Fruit fly (Drosophila melanogaster): ENCODE measurements around the gene Ctr1A.

Ctr1A gene

DNA sequence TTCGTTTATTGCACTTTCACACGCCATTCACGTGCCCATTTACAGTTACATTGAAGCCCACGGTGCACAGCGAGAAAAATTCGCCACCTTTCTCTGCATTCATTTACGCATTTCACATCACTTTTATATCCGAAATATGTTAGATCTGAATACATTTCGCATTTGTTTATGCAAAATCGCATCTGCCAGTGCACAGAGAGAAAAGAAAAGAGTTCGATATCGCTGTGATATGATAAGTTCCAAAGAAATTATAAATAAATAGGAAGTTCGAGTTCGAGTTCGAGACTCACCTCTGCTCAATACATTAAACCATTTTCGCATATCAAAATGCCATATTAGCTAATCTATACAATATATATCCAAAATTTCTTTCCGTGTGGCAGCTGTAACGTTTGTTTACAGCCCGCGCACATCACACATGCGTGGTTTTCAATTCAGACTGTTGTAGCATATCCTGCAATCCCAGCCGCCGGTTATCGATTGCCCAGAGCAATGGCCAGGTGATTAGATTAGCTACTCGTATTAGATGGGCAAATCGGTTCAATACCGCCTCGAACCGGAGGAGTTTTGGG, 5.3 kb upstream of the Ctr1A start:
- peak; percentile 85 for TF ChIP-seq dmrt93B (GFP tag; optimal IDR thresholded peaks at IDR 0.05)
- no peak for TF ChIP-seq usp (GFP tag; optimal IDR thresholded peaks at IDR 0.05)
- TF ChIP-seq HLH106 (tag; optimal IDR thresholded peaks at IDR 0.05): peak; percentile 86
- peak; percentile 13 for TF ChIP-seq Mio (GFP tag; optimal IDR thresholded peaks at IDR 0.05)
- TF ChIP-seq CG9705 (GFP tag; optimal IDR thresholded peaks at IDR 0.05): peak; percentile 61
- peak; percentile 94 for TF ChIP-seq fru (GFP tag; optimal IDR thresholded peaks at IDR 0.05)
- peak; percentile 86 for TF ChIP-seq ey (GFP tag; optimal IDR thresholded peaks at IDR 0.05)
- TF ChIP-seq h (GFP tag; optimal IDR thresholded peaks at IDR 0.05): peak; percentile 89
- no peak for TF ChIP-seq jim (GFP tag; optimal IDR thresholded peaks at IDR 0.05)
- no peak for TF ChIP-seq dl (GFP tag; optimal IDR thresholded peaks at IDR 0.05; ENCODE audit: insufficient read depth in 1 of 2, partially characterized antibody in 2 of 2)
- TF ChIP-seq rgr (GFP tag; optimal IDR thresholded peaks at IDR 0.05): peak; percentile 86
- TF ChIP-seq sage (GFP tag; optimal IDR thresholded peaks at IDR 0.05): peak; percentile 50
- TF ChIP-seq Jra (GFP tag; optimal IDR thresholded peaks at IDR 0.05): peak; percentile 57
- no peak for TF ChIP-seq lola (GFP tag; optimal IDR thresholded peaks at IDR 0.05)
- TF ChIP-seq br (GFP tag; optimal IDR thresholded peaks at IDR 0.05): peak; percentile 86
- no peak for TF ChIP-seq N (GFP tag; optimal IDR thresholded peaks at IDR 0.05)
- TF ChIP-seq Hr78 (GFP tag; optimal IDR thresholded peaks at IDR 0.05): no peak
- TF ChIP-seq OdsH (GFP tag; optimal IDR thresholded peaks at IDR 0.05): peak; percentile 80
- TF ChIP-seq GATAd (GFP tag; optimal IDR thresholded peaks at IDR 0.05): no peak
- TF ChIP-seq Abd-B (GFP tag; optimal IDR thresholded peaks at IDR 0.05): no peak
- TF ChIP-seq foxo (GFP tag; optimal IDR thresholded peaks at IDR 0.05): peak; percentile 2 to 90
- peak; percentile 69 for TF ChIP-seq sv (GFP tag; optimal IDR thresholded peaks at IDR 0.05)
- peak; percentile 80 for TF ChIP-seq woc (GFP tag; optimal IDR thresholded peaks at IDR 0.05)
- TF ChIP-seq Hnf4 (GFP tag; optimal IDR thresholded peaks at IDR 0.05): peak; percentile 83
- no peak for TF ChIP-seq Vsx2 (GFP tag; optimal IDR thresholded peaks at IDR 0.05; ENCODE audit: partially characterized antibody)
- peak; percentile 73 for TF ChIP-seq CG32264 (GFP tag; optimal IDR thresholded peaks at IDR 0.05)
- TF ChIP-seq tai (GFP tag; optimal IDR thresholded peaks at IDR 0.05): no peak
- peak; percentile 76 for TF ChIP-seq psq (GFP tag; optimal IDR thresholded peaks at IDR 0.05)
- no peak for TF ChIP-seq Hr83 (GFP tag; optimal IDR thresholded peaks at IDR 0.05; ENCODE audit: poor library complexity, severe bottlenecking)
- TF ChIP-seq Dfd (GFP tag; optimal IDR thresholded peaks at IDR 0.05): no peak
- TF ChIP-seq Dif (GFP tag; optimal IDR thresholded peaks at IDR 0.05; ENCODE audit: partially characterized antibody): no peak
- TF ChIP-seq Sp1 (GFP tag; optimal IDR thresholded peaks at IDR 0.05): peak; percentile 88
- TF ChIP-seq dsf (GFP tag; optimal IDR thresholded peaks at IDR 0.05; ENCODE audit: borderline replicate concordance): no peak
- peak; percentile 33 for TF ChIP-seq brk (GFP tag; optimal IDR thresholded peaks at IDR 0.05)
- no peak for TF ChIP-seq Rel (GFP tag; optimal IDR thresholded peaks at IDR 0.05)
- peak; percentile 24 for TF ChIP-seq Rel (tag; optimal IDR thresholded peaks at IDR 0.05)

- TF ChIP-seq CrebA (GFP tag; optimal IDR thresholded peaks at IDR 0.05; ENCODE audit: borderline replicate concordance) (no peak), Vsx2 (GFP tag; optimal IDR thresholded peaks at IDR 0.05; ENCODE audit: partially characterized antibody) (no peak), Rel (GFP tag; optimal IDR thresholded peaks at IDR 0.05) (no peak), Rel (tag; optimal IDR thresholded peaks at IDR 0.05) (peak; percentile 28), CG9705 (GFP tag; optimal IDR thresholded peaks at IDR 0.05) (peak; percentile 33), ey (GFP tag; optimal IDR thresholded peaks at IDR 0.05) (no peak), pan (optimal IDR thresholded peaks at IDR 0.05) (no peak), Myc (optimal IDR thresholded peaks at IDR 0.05) (peak; percentile 96), psq (GFP tag; optimal IDR thresholded peaks at IDR 0.05) (peak; percentile 17), Dif (GFP tag; optimal IDR thresholded peaks at IDR 0.05; ENCODE audit: partially characterized antibody) (peak; percentile 18), Jra (GFP tag; optimal IDR thresholded peaks at IDR 0.05) (no peak), Abd-B (GFP tag; optimal IDR thresholded peaks at IDR 0.05) (no peak), dsf (GFP tag; optimal IDR thresholded peaks at IDR 0.05; ENCODE audit: borderline replicate concordance) (no peak), sv (GFP tag; optimal IDR thresholded peaks at IDR 0.05) (no peak), HLH106 (tag; optimal IDR thresholded peaks at IDR 0.05) (peak; percentile 64), dl (GFP tag; optimal IDR thresholded peaks at IDR 0.05; ENCODE audit: insufficient read depth in 1 of 2, partially characterized antibody in 2 of 2) (no peak), h (GFP tag; optimal IDR thresholded peaks at IDR 0.05) (peak; percentile 55), usp (GFP tag; optimal IDR thresholded peaks at IDR 0.05) (no peak), rgr (GFP tag; optimal IDR thresholded peaks at IDR 0.05) (peak; percentile 40), tai (GFP tag; optimal IDR thresholded peaks at IDR 0.05) (no peak), GATAd (GFP tag; optimal IDR thresholded peaks at IDR 0.05) (no peak), Sp1 (GFP tag; optimal IDR thresholded peaks at IDR 0.05) (peak; percentile 69), fru (GFP tag; optimal IDR thresholded peaks at IDR 0.05) (peak; percentile 52), dmrt93B (GFP tag; optimal IDR thresholded peaks at IDR 0.05) (no peak), brk (GFP tag; optimal IDR thresholded peaks at IDR 0.05) (peak; percentile 52), jim (GFP tag; optimal IDR thresholded peaks at IDR 0.05) (no peak), OdsH (GFP tag; optimal IDR thresholded peaks at IDR 0.05) (peak; percentile 36), foxo (GFP tag; optimal IDR thresholded peaks at IDR 0.05) (peak in 1 of 2 experiments; percentile 44), lola (GFP tag; optimal IDR thresholded peaks at IDR 0.05) (no peak), Dfd (GFP tag; optimal IDR thresholded peaks at IDR 0.05) (no peak), Hnf4 (GFP tag; optimal IDR thresholded peaks at IDR 0.05) (peak; percentile 2), woc (GFP tag; optimal IDR thresholded peaks at IDR 0.05) (peak; percentile 57), br (GFP tag; optimal IDR thresholded peaks at IDR 0.05) (no peak)
These were observed 4.6 kb upstream of the Ctr1A start for dm6 chrX:6656626-6657558.
